Worm (Caenorhabditis elegans) whole organism, L1 larva: Measurements from ENCODE around the gene lin-49.

Source experiments
- C04F5.9 ChIP-seq: sonication (generic microtip); optimal IDR thresholded peaks from 2 replicates; lab custom pipeline; 2016; ENCODE audit warnings: missing genetic modification characterization, missing compliant biosample characterization
- Y116A8C.19 ChIP-seq: sonication (generic microtip); optimal IDR thresholded peaks from 2 replicates; lab custom pipeline; 2016; ENCODE audit warnings: missing compliant biosample characterization, missing genetic modification characterization, borderline replicate concordance
- ama-1 ChIP-seq: fragments of 150-350 bp; optimal IDR thresholded peaks from 2 replicates; lab custom pipeline; 2014
- blmp-1 ChIP-seq: fragments of 150-350 bp; optimal IDR thresholded peaks from 2 replicates; lab custom pipeline; 2014; ENCODE audit warnings: missing biosample characterization, missing genetic modification characterization
- ceh-63 ChIP-seq: fragments of 200-800 bp; sonication (Bioruptor generic); optimal IDR thresholded peaks from 2 replicates; lab custom pipeline; 2018; ENCODE audit warnings: mild to moderate bottlenecking, missing genetic modification characterization, missing compliant biosample characterization
- ceh-8 ChIP-seq: fragments of 200-800 bp; sonication (Bioruptor generic); optimal IDR thresholded peaks from 2 replicates; lab custom pipeline; 2018; ENCODE audit warnings: mild to moderate bottlenecking, missing genetic modification characterization, moderate library complexity, missing compliant biosample characterization
- ceh-82 ChIP-seq, 3 experiments: fragments of 150-350 bp in 1 of 3; sonication (generic microtip) in 2 of 3; optimal IDR thresholded peaks; 2 replicates each; lab custom pipeline; 2014 to 2017; ENCODE audit warnings: missing biosample characterization in 3 of 3, missing genetic modification characterization in 3 of 3
- ceh-88 ChIP-seq: fragments of 200-800 bp; sonication (Bioruptor generic); IDR thresholded peaks from 2 replicates; pipeline ENCODE4 v1.3.6; 2022; ENCODE audit warnings: missing genetic modification characterization, missing compliant biosample characterization
- ces-1 ChIP-seq: fragments of 150-350 bp; optimal IDR thresholded peaks from 2 replicates; lab custom pipeline; 2014; ENCODE audit warnings: missing biosample characterization, missing genetic modification reagents, missing genetic modification characterization
- dpl-1 ChIP-seq, 3 experiments: fragments of 150-350 bp in 2 of 3; sonication (generic microtip) in 1 of 3; optimal IDR thresholded peaks; 2 replicates each; lab custom pipeline; 2014 to 2017; ENCODE audit warnings: missing biosample characterization in 3 of 3, missing genetic modification characterization in 3 of 3, missing genetic modification reagents in 3 of 3
- dsc-1 ChIP-seq: sonication (generic microtip); optimal IDR thresholded peaks from 2 replicates; lab custom pipeline; 2016; ENCODE audit warnings: mild to moderate bottlenecking, missing genetic modification characterization, missing compliant biosample characterization
- efl-1 ChIP-seq, 4 experiments: fragments of 150-350 bp; optimal IDR thresholded peaks in 3 of 4; peaks in 1 of 4; 1 replicate in 1 of 4; 2 replicates in 3 of 4; lab custom pipeline; 2014; ENCODE audit warnings: missing biosample characterization in 2 of 4, missing genetic modification characterization in 2 of 4, missing genetic modification reagents in 2 of 4
- egl-27 ChIP-seq, 2 experiments: fragments of 150-350 bp in 1 of 2; sonication (generic microtip); optimal IDR thresholded peaks; 3 replicates each; lab custom pipeline; 2017 to 2018; ENCODE audit warnings: missing biosample characterization in 2 of 2, missing genetic modification characterization in 2 of 2, missing genetic modification reagents in 2 of 2
- elt-3 ChIP-seq, 6 experiments: fragments of 150-350 bp in 1 of 6; sonication (generic microtip); optimal IDR thresholded peaks; 2 replicates each; lab custom pipeline; 2017 to 2018; ENCODE audit warnings: missing biosample characterization in 6 of 6, missing genetic modification characterization in 6 of 6, inconsistent platforms in 1 of 6
- fkh-10 ChIP-seq: sonication (generic microtip); optimal IDR thresholded peaks from 2 replicates; lab custom pipeline; 2017; ENCODE audit warnings: missing biosample characterization, missing genetic modification reagents, missing genetic modification characterization
- fkh-4 ChIP-seq: sonication (generic microtip); optimal IDR thresholded peaks from 2 replicates; lab custom pipeline; 2016; ENCODE audit warnings: missing compliant biosample characterization, missing genetic modification characterization, borderline replicate concordance
- fkh-8 ChIP-seq: sonication (generic microtip); optimal IDR thresholded peaks from 2 replicates; lab custom pipeline; 2016; ENCODE audit warnings: mild to moderate bottlenecking, missing genetic modification characterization, missing compliant biosample characterization
- fos-1 ChIP-seq: fragments of 150-350 bp; optimal IDR thresholded peaks from 2 replicates; lab custom pipeline; 2014; ENCODE audit warnings: missing biosample characterization, missing genetic modification characterization
- grh-1 ChIP-seq: fragments of 200-800 bp; sonication (Bioruptor generic); IDR thresholded peaks from 2 replicates; pipeline ENCODE4 v1.3.6; 2022; ENCODE audit warnings: missing genetic modification reagents, missing genetic modification characterization, missing compliant biosample characterization
- hlh-4 ChIP-seq: sonication (generic microtip); optimal IDR thresholded peaks from 2 replicates; lab custom pipeline; 2016; ENCODE audit warnings: mild to moderate bottlenecking, missing genetic modification characterization, missing compliant biosample characterization
- hpl-2 ChIP-seq: fragments of 150-350 bp; optimal IDR thresholded peaks from 2 replicates; lab custom pipeline; 2014; ENCODE audit warnings: missing biosample characterization, missing genetic modification reagents, missing genetic modification characterization
- lin-14 ChIP-seq: fragments of 200-800 bp; sonication (Bioruptor generic); optimal IDR thresholded peaks from 2 replicates; lab custom pipeline; 2018; ENCODE audit warnings: mild to moderate bottlenecking, missing genetic modification characterization, moderate library complexity, missing compliant biosample characterization
- lin-35 ChIP-seq, 2 experiments: fragments of 150-350 bp; optimal IDR thresholded peaks; 2 replicates each; lab custom pipeline; 2014; ENCODE audit warnings: missing biosample characterization in 2 of 2, missing genetic modification characterization in 2 of 2, missing genetic modification reagents in 2 of 2
- lir-3 ChIP-seq: sonication (generic microtip); optimal IDR thresholded peaks from 2 replicates; lab custom pipeline; 2016; ENCODE audit warnings: mild to moderate bottlenecking, missing genetic modification characterization, moderate library complexity, missing compliant biosample characterization; ENCODE audit not compliant: poor library complexity
- lsy-2 ChIP-seq, 2 experiments: fragments of 150-350 bp; optimal IDR thresholded peaks; 2 replicates each; lab custom pipeline; 2014; ENCODE audit warnings: missing biosample characterization in 2 of 2, missing genetic modification characterization in 2 of 2
- mdl-1 ChIP-seq, 2 experiments: fragments of 150-350 bp; optimal IDR thresholded peaks; 2 replicates each; lab custom pipeline; 2014 to 2017; ENCODE audit warnings: missing biosample characterization in 2 of 2, missing genetic modification characterization in 2 of 2, inconsistent platforms in 1 of 2
- mep-1 ChIP-seq: fragments of 150-350 bp; optimal IDR thresholded peaks from 2 replicates; lab custom pipeline; 2014; ENCODE audit warnings: missing biosample characterization, missing genetic modification characterization
- nhr-19 ChIP-seq: fragments of 200-800 bp; sonication (Bioruptor generic); conservative IDR thresholded peaks from 2 replicates; pipeline ENCODE4 v1.3.6; 2022; ENCODE audit warnings: missing genetic modification characterization, missing compliant biosample characterization
- nhr-20 ChIP-seq: sonication (generic microtip); optimal IDR thresholded peaks from 2 replicates; lab custom pipeline; 2016; ENCODE audit warnings: mild to moderate bottlenecking, missing genetic modification characterization, missing compliant biosample characterization
- nhr-237 ChIP-seq: fragments of 150-350 bp; optimal IDR thresholded peaks from 2 replicates; lab custom pipeline; 2014; ENCODE audit warnings: missing biosample characterization, missing genetic modification characterization
- nhr-28 ChIP-seq: fragments of 150-350 bp; optimal IDR thresholded peaks from 2 replicates; lab custom pipeline; 2014; ENCODE audit warnings: missing biosample characterization, missing genetic modification characterization
- nhr-47 ChIP-seq: sonication (generic microtip); optimal IDR thresholded peaks from 2 replicates; lab custom pipeline; 2016; ENCODE audit warnings: mild to moderate bottlenecking, missing genetic modification characterization, moderate library complexity, missing compliant biosample characterization
- nhr-71 ChIP-seq: sonication (generic microtip); optimal IDR thresholded peaks from 2 replicates; lab custom pipeline; 2016; ENCODE audit warnings: mild to moderate bottlenecking, missing genetic modification characterization, moderate library complexity, missing compliant biosample characterization
- nhr-76 ChIP-seq: sonication (generic microtip); optimal IDR thresholded peaks from 2 replicates; lab custom pipeline; 2017; ENCODE audit warnings: missing biosample characterization, missing genetic modification characterization
- nhr-77 ChIP-seq: fragments of 150-350 bp; optimal IDR thresholded peaks from 2 replicates; lab custom pipeline; 2014; ENCODE audit warnings: missing biosample characterization, missing genetic modification characterization
- nhr-84 ChIP-seq: sonication (generic microtip); optimal IDR thresholded peaks from 2 replicates; lab custom pipeline; 2017; ENCODE audit warnings: missing biosample characterization, missing genetic modification characterization
- nhr-85 ChIP-seq: sonication (generic microtip); peaks from one replicate; lab custom pipeline; 2016; ENCODE audit warnings: missing genetic modification characterization, inconsistent platforms, missing compliant biosample characterization
- nhr-90 ChIP-seq: sonication (generic microtip); optimal IDR thresholded peaks from 2 replicates; lab custom pipeline; 2016; ENCODE audit warnings: mild to moderate bottlenecking, missing genetic modification characterization, missing compliant biosample characterization; ENCODE audit not compliant: poor library complexity
- rnt-1 ChIP-seq: sonication (generic microtip); optimal IDR thresholded peaks from 2 replicates; lab custom pipeline; 2016; ENCODE audit warnings: mild to moderate bottlenecking, missing genetic modification characterization, moderate library complexity, missing compliant biosample characterization
- skn-1 ChIP-seq: fragments of 150-350 bp; optimal IDR thresholded peaks from 2 replicates; lab custom pipeline; 2014; ENCODE audit warnings: missing biosample characterization, missing genetic modification characterization
- snu-23 ChIP-seq: sonication (generic microtip); optimal IDR thresholded peaks from 2 replicates; lab custom pipeline; 2016; ENCODE audit warnings: missing genetic modification characterization, missing compliant biosample characterization
- swsn-7 ChIP-seq: sonication (generic microtip); optimal IDR thresholded peaks from 2 replicates; lab custom pipeline; 2016; ENCODE audit warnings: missing genetic modification characterization, missing compliant biosample characterization
- tbx-2 ChIP-seq: sonication (generic microtip); optimal IDR thresholded peaks from 2 replicates; lab custom pipeline; 2016; ENCODE audit warnings: missing genetic modification characterization, missing compliant biosample characterization
- unc-30 ChIP-seq: sonication (generic microtip); optimal IDR thresholded peaks from 2 replicates; lab custom pipeline; 2017; ENCODE audit warnings: missing biosample characterization, missing genetic modification characterization
- unc-62 ChIP-seq: fragments of 150-350 bp; optimal IDR thresholded peaks from 2 replicates; lab custom pipeline; 2014; ENCODE audit warnings: missing biosample characterization, missing genetic modification reagents, missing genetic modification characterization
- unc-98 ChIP-seq: fragments of 200-800 bp; sonication (Bioruptor generic); IDR thresholded peaks from 2 replicates; pipeline ENCODE4 v1.3.6; 2022; ENCODE audit warnings: missing genetic modification characterization, missing compliant biosample characterization
- vab-15 ChIP-seq: sonication (generic microtip); optimal IDR thresholded peaks from 2 replicates; lab custom pipeline; 2017; ENCODE audit warnings: missing genotype, mild to moderate bottlenecking, missing genetic modification characterization, missing compliant biosample characterization
- xbp-1 ChIP-seq: sonication (generic microtip); optimal IDR thresholded peaks from 2 replicates; lab custom pipeline; 2016; ENCODE audit warnings: missing genetic modification characterization, missing compliant biosample characterization
- zag-1 ChIP-seq: fragments of 150-350 bp; optimal IDR thresholded peaks from 2 replicates; lab custom pipeline; 2014; ENCODE audit warnings: missing biosample characterization, missing genetic modification characterization
- ztf-4 ChIP-seq: fragments of 150-350 bp; optimal IDR thresholded peaks from 2 replicates; lab custom pipeline; 2014; ENCODE audit warnings: missing biosample characterization, missing genetic modification characterization

Gene lin-49

DNA sequence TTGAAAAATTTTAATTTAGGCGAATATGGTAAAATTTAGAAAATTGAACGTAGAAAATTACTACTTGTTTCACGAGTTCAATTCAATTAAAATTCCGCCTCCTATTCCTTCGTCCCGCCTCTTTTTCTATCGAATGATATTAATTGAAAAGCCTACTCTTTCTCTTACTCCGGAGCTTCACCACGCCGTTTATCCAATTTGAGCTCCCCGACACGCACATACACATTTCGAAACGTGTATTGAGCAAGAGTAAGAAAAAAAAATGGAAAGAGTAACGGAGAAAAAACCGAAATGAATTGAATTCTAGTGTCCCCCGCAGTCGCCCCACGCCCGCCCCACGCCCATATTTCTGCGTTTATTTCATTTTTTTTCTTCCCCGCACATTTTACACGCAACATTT is 5.8 kb downstream of the lin-49 start:
- TF ChIP-seq ces-1 (GFP tag; lab: Kevin White, UChicago): peak; percentile 61
- no peak for TF ChIP-seq unc-98
- TF ChIP-seq lin-14 (GFP tag; lab: Kevin White, UChicago): peak; percentile 68
- no peak for TF ChIP-seq dsc-1 (tag; lab: Kevin White, UChicago)
- TF ChIP-seq nhr-28 (tag; lab: Kevin White, UChicago): no peak
- no peak for TF ChIP-seq unc-62 (GFP tag; lab: Kevin White, UChicago)
- no peak for TF ChIP-seq Y116A8C.19 (tag; lab: Kevin White, UChicago)
- TF ChIP-seq ceh-88 (GFP tag; lab: Robert Waterston, UW): no peak
- no peak for TF ChIP-seq ztf-4
- TF ChIP-seq unc-30 (tag; lab: Kevin White, UChicago): no peak
- TF ChIP-seq rnt-1 (tag; lab: Kevin White, UChicago): no peak
- TF ChIP-seq fkh-8 (tag; lab: Kevin White, UChicago): no peak

ce11 chrIV:8627328-8627727 is 6.8 kb downstream of the lin-49 start, which contains the start of gene F42A9.11:
F42A9.11 (plus strand) TSS chrIV:8627637.
- TF ChIP-seq ceh-63 (GFP tag; lab: Kevin White, UChicago) (no peak), fkh-4 (tag; lab: Kevin White, UChicago) (no peak), snu-23 (GFP tag; lab: Kevin White, UChicago) (peak; percentile 70), vab-15 (tag; lab: Kevin White, UChicago) (no peak), lsy-2 (tag; optimal IDR thresholded peaks at IDR 0.05; lab: Kevin White, UChicago) (peak in 1 of 2 experiments; percentile 49), nhr-90 (tag; lab: Kevin White, UChicago) (peak; percentile 29), C04F5.9 (tag; lab: Kevin White, UChicago) (no peak), nhr-47 (tag; lab: Kevin White, UChicago) (peak; percentile 32), efl-1 (optimal IDR thresholded peaks at IDR 0.05; lab: Kevin White, UChicago) (peak in 1 of 2 experiments; percentile 18), efl-1 (GFP tag; optimal IDR thresholded peaks at IDR 0.05 in 1 of 2; lab: Kevin White, UChicago) (no peak), hpl-2 (no peak), nhr-20 (tag; lab: Kevin White, UChicago) (peak; percentile 56), elt-3 (tag; optimal IDR thresholded peaks at IDR 0.05; lab: Kevin White, UChicago) (peak in 1 of 6 experiments; percentile 27), nhr-85 (tag; lab: Kevin White, UChicago) (peak; percentile 88), swsn-7 (tag; lab: Kevin White, UChicago) (peak; percentile 22), fkh-10 (no peak), ceh-8 (no peak), nhr-84 (tag; lab: Kevin White, UChicago) (no peak), dpl-1 (GFP tag; optimal IDR thresholded peaks at IDR 0.05; lab: Kevin White, UChicago) (peak in 2 of 3 experiments; percentile 19), hlh-4 (tag; lab: Kevin White, UChicago) (no peak), grh-1 (GFP tag; lab: Robert Waterston, UW) (no peak), ceh-82 (tag; optimal IDR thresholded peaks at IDR 0.05; lab: Kevin White, UChicago) (peak in 2 of 3 experiments; percentile 7 to 17), zag-1 (tag; lab: Kevin White, UChicago) (no peak), lir-3 (no peak), nhr-28 (tag; lab: Kevin White, UChicago) (no peak), mep-1 (peak; percentile 24), blmp-1 (tag; lab: Kevin White, UChicago) (peak; percentile 63), ces-1 (GFP tag; lab: Kevin White, UChicago) (no peak), egl-27 (tag; optimal IDR thresholded peaks at IDR 0.05; lab: Kevin White, UChicago) (peak in 1 of 2 experiments; percentile 41), skn-1 (tag; lab: Kevin White, UChicago) (peak; percentile 48), xbp-1 (tag; lab: Kevin White, UChicago) (peak; percentile 9), nhr-237 (tag; lab: Kevin White, UChicago) (no peak), lin-14 (GFP tag; lab: Kevin White, UChicago) (peak; percentile 86), nhr-71 (tag; lab: Kevin White, UChicago) (peak; percentile 54), fos-1 (tag; lab: Kevin White, UChicago) (no peak), lin-35 (GFP tag; optimal IDR thresholded peaks at IDR 0.05; lab: Kevin White, UChicago) (peak in 1 of 2 experiments; percentile 47), nhr-19 (GFP tag; lab: Robert Waterston, UW) (0 out of 2 replicates have a peak, but pooled peaks have one; percentile 12), nhr-76 (tag; lab: Kevin White, UChicago) (no peak), unc-98 (no peak), mdl-1 (tag; optimal IDR thresholded peaks at IDR 0.05; lab: Kevin White, UChicago) (peak in 1 of 2 experiments; percentile 13), nhr-77 (tag; lab: Kevin White, UChicago) (peak; percentile 59), tbx-2 (tag; lab: Kevin White, UChicago) (peak; percentile 20), ama-1 (lab: Kevin White, UChicago) (no peak)
